Fruit fly (Drosophila melanogaster): ENCODE results near the gene CG17147.

CG17147 gene

dm6 chr3L:20187885-20188570 is 35.7 kb upstream of the CG17147 start, which contains the start of gene Ssk (continued):
- TF ChIP-seq ci (GFP tag; IDR thresholded peaks at IDR 0.05) (peak; percentile 45), CG10959 (GFP tag; IDR thresholded peaks at IDR 0.05) (no peak), CG6791 (GFP tag; IDR thresholded peaks at IDR 0.05; ENCODE audit: partially characterized antibody) (no peak), cwo (GFP tag; optimal IDR thresholded peaks at IDR 0.05) (peak; percentile 11), corto (GFP tag; optimal IDR thresholded peaks at IDR 0.05) (no peak), bsh (GFP tag; optimal IDR thresholded peaks at IDR 0.05) (no peak), ara (GFP tag; IDR thresholded peaks at IDR 0.05) (no peak), Bteb2 (GFP tag; optimal IDR thresholded peaks at IDR 0.05) (no peak), HmgD (GFP tag; optimal IDR thresholded peaks at IDR 0.05) (no peak), onecut (GFP tag; IDR thresholded peaks at IDR 0.05) (peak; percentile 7; the same call in 1 of the 2 replicates), Ets65A (GFP tag) (peak; percentile 16), scrt (GFP tag; optimal IDR thresholded peaks at IDR 0.05) (peak; percentile 27), pfk (GFP tag; optimal IDR thresholded peaks at IDR 0.05) (no peak), wor (GFP tag; IDR thresholded peaks at IDR 0.05) (no peak), CG7963 (GFP tag; IDR thresholded peaks at IDR 0.05; ENCODE audit: partially characterized antibody) (no peak), Doc2 (GFP tag; IDR thresholded peaks at IDR 0.05) (no peak), pum (GFP tag; optimal IDR thresholded peaks at IDR 0.05) (no peak), Adf1 (GFP tag; IDR thresholded peaks at IDR 0.05) (peak; percentile 56; the same call in 1 of the 2 replicates), cad (GFP tag; optimal IDR thresholded peaks at IDR 0.05) (no peak), CG6683 (GFP tag; optimal IDR thresholded peaks at IDR 0.05) (no peak), Camta (GFP tag; optimal IDR thresholded peaks at IDR 0.05) (no peak), zfh1 (GFP tag; IDR thresholded peaks at IDR 0.05) (no peak), sd (tag; optimal IDR thresholded peaks at IDR 0.05) (peak; percentile 90), CG12769 (tag; optimal IDR thresholded peaks at IDR 0.05) (peak; percentile 60), CG10366 (GFP tag; IDR thresholded peaks at IDR 0.05) (no peak), CG3995 (GFP tag; optimal IDR thresholded peaks at IDR 0.05) (no peak), CG7556 (GFP tag; optimal IDR thresholded peaks at IDR 0.05) (no peak), nmo (GFP tag; optimal IDR thresholded peaks at IDR 0.05) (no peak), sug (tag; optimal IDR thresholded peaks at IDR 0.05) (peak; percentile 81), fd3F (GFP tag; optimal IDR thresholded peaks at IDR 0.05) (no peak), gsb (GFP tag; IDR thresholded peaks at IDR 0.05) (peak; percentile 30; the same call in 1 of the 2 replicates), dm (GFP tag; optimal IDR thresholded peaks at IDR 0.05) (no peak), Eip74EF (GFP tag; optimal IDR thresholded peaks at IDR 0.05) (peak in 1 of 2 experiments; percentile 22), CG8388 (GFP tag; optimal IDR thresholded peaks at IDR 0.05) (no peak), eve (GFP tag; optimal IDR thresholded peaks at IDR 0.05) (peak in 1 of 2 experiments; percentile 31), Max (GFP tag; optimal IDR thresholded peaks at IDR 0.05) (no peak), Bdp1 (GFP tag; optimal IDR thresholded peaks at IDR 0.05) (no peak), da (GFP tag; optimal IDR thresholded peaks at IDR 0.05) (no peak), CG14014 (GFP tag; IDR thresholded peaks at IDR 0.05) (0 out of 2 replicates have a peak, but pooled peaks have one; percentile 39), CG13287 (GFP tag; IDR thresholded peaks at IDR 0.05; ENCODE audit: partially characterized antibody) (no peak), Awh (GFP tag; IDR thresholded peaks at IDR 0.05) (no peak), Hsf (GFP tag; optimal IDR thresholded peaks at IDR 0.05) (no peak), chinmo (GFP tag; IDR thresholded peaks at IDR 0.05; ENCODE audit: partially characterized antibody) (no peak; the same call in 3 of the 4 replicates), Pdp1 (GFP tag; optimal IDR thresholded peaks at IDR 0.05) (peak in 1 of 2 experiments; percentile 90), emc (GFP tag; optimal IDR thresholded peaks at IDR 0.05) (no peak), vvl (GFP tag; IDR thresholded peaks at IDR 0.05) (no peak), Gug (GFP tag; IDR thresholded peaks at IDR 0.05) (no peak), Asciz (GFP tag; optimal IDR thresholded peaks at IDR 0.05) (no peak), CG15011 (GFP tag; optimal IDR thresholded peaks at IDR 0.05) (no peak)

Data from whole organism, embryonic.